Fruit fly (Drosophila melanogaster): ENCODE measurements around the gene CG5989.

Gene CG5989

dm6 chr3L:8623702-8624421 is 19.9 kb upstream of the CG5989 start, which contains the start of the genes GAPsec and Zasp66:
TSS of gene GAPsec (minus strand) at chr3L:8623901.
TSS of gene Zasp66 (plus strand) at chr3L:8624371.
- TF ChIP-seq CG8478 (optimal IDR thresholded peaks at IDR 0.05), result no peak
- no peak for TF ChIP-seq CTCF (optimal IDR thresholded peaks at IDR 0.05)

DNA sequence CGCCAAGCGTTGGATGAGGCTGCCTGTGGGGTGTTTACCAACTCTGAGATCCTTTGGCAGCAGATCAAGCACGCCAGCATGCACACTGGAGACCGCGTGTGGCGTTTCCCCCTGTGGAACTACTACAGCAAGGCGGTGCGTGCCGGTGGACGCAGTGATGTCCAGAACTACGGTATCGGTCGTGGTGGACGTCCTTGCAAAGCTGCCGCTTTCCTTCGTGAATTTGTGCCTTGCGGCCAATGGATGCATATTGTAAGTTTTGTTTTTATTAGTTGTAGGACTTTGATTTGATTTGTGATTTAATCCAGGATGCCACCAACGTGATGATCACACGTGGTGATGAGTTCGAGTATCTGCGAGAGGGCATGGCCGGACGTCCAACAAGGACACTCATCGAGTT is 17.5 kb upstream of the CG5989 start:
- no peak for TF ChIP-seq CTCF (optimal IDR thresholded peaks at IDR 0.05)
- TF ChIP-seq CG8478 (optimal IDR thresholded peaks at IDR 0.05), result no peak

- no peak for TF ChIP-seq CTCF (optimal IDR thresholded peaks at IDR 0.05)
Measured at dm6 chr3L:8619588-8619987, 15.6 kb upstream of the CG5989 start, which contains the start of gene S-Lap2. TSS of gene S-Lap2 (plus strand) at chr3L:8619888.

- TF ChIP-seq CTCF (optimal IDR thresholded peaks at IDR 0.05) (no peak), CG8478 (optimal IDR thresholded peaks at IDR 0.05) (no peak)
Measured at dm6 chr3L:8616935-8617334, 13.0 kb upstream of the CG5989 start, which contains the start of gene S-Lap1. TSS of gene S-Lap1 (plus strand) at chr3L:8617235.

- no peak for TF ChIP-seq CG8478 (optimal IDR thresholded peaks at IDR 0.05)
- no peak for TF ChIP-seq CTCF (optimal IDR thresholded peaks at IDR 0.05)
Measured at dm6 chr3L:8607449-8607848, 3.5 kb upstream of the CG5989 start.

dm6 chr3L:8600752-8601433 is 3.1 kb downstream of the CG5989 start, which contains the start of the genes Nelf-E and RpL14:
TSS of gene Nelf-E (minus strand) at chr3L:8600879.
TSS of gene RpL14 (plus strand) at chr3L:8601006.
- TF ChIP-seq CTCF (optimal IDR thresholded peaks at IDR 0.05), result peak; percentile 26 to 28
- no peak for TF ChIP-seq CG8478 (optimal IDR thresholded peaks at IDR 0.05)

dm6 chr3L:8584086-8584485 is 19.9 kb downstream of the CG5989 start:
- no peak for TF ChIP-seq CG8478 (optimal IDR thresholded peaks at IDR 0.05)
- no peak for TF ChIP-seq CTCF (optimal IDR thresholded peaks at IDR 0.05)

dm6 chr3L:8582105-8582707 is 21.7 kb downstream of the CG5989 start:
- TF ChIP-seq CG8478 (optimal IDR thresholded peaks at IDR 0.05) (no peak), CTCF (optimal IDR thresholded peaks at IDR 0.05) (no peak)

DNA sequence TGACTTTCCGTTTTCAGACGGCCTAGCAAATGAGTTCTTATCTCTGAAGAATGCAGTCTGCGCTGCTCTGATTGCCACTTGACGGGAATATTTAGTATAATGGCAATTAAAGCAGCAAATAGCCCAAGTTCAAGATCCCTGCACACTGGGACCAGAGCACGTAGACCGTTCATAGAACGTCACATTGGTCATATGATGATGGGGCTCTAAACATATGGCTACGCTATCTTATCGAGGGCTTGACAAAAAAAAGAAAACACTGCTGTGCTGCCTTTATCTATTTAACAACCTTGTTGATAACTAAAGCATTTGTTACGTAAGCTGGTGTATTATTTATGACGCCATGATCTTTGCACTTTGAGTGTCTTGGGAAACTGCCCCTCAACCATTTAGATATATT is 23.2 kb downstream of the CG5989 start:
- TF ChIP-seq CG8478 (optimal IDR thresholded peaks at IDR 0.05), result no peak
- TF ChIP-seq CTCF (optimal IDR thresholded peaks at IDR 0.05), result no peak

DNA sequence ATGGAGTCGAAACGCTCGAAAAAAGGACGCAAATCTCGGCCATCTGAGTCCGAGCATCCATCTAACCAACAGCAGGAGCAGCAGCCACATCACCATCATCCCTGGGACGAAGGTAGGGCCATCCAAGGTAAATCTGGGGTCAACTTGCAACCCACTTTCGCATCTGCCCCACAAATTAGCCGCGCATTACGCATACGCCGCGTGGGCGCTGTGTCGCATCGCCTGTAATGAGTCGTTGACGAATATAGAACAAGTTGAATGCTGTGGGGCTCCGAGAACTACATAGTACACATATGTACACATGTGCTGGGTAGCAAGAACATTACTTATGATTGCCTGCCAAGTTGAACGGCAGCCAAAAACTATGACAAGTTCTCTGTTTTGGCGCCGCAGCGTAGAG is 24.4 kb downstream of the CG5989 start:
- TF ChIP-seq CG8478 (optimal IDR thresholded peaks at IDR 0.05) (no peak), CTCF (optimal IDR thresholded peaks at IDR 0.05) (no peak)

- no peak for TF ChIP-seq CG8478 (optimal IDR thresholded peaks at IDR 0.05)
Measured at dm6 chr3L:8578470-8578869, 25.5 kb downstream of the CG5989 start.

- no peak for TF ChIP-seq CG8478 (optimal IDR thresholded peaks at IDR 0.05)
- no peak for TF ChIP-seq CTCF (optimal IDR thresholded peaks at IDR 0.05)
Measured at dm6 chr3L:8575844-8576842, 27.8 kb downstream of the CG5989 start, which contains the start of the genes CG6638 and CG43078. TSS of gene CG6638 (minus strand) at chr3L:8576078. TSS of gene CG43078 (plus strand) at chr3L:8576808.

- TF ChIP-seq CG8478 (optimal IDR thresholded peaks at IDR 0.05) (no peak), CTCF (optimal IDR thresholded peaks at IDR 0.05) (no peak)
Measured at dm6 chr3L:8560637-8561036, 43.3 kb downstream of the CG5989 start.

DNA sequence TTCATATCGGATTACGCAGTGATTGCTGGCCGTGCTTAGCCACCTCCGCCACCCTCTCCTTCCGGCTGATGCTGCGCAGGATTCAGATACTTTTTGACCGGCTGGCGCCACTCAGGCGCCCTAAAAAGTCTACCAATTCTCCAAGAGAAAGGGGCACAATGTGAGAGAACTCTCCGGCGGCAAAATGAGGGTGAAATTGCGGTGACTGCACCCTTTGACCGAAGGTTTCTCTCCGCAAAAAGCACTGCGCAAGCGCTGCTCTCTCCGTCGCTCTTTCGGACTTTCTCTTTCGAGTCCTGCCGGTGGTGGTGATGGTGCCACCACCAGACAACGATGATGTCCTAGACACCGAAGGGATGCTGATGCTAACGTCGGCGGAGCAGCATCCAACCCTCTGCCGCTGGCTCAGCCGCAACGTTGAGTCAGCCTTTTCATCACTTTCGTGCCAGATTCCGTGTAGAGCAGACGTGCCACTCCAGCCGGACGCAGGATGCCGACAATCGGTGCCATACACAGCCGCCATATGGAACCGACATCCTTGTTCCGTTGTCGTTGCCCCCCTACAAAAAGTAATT is 44.1 kb downstream of the CG5989 start:
- TF ChIP-seq CTCF (optimal IDR thresholded peaks at IDR 0.05) (no peak), CG8478 (optimal IDR thresholded peaks at IDR 0.05) (no peak)

Measured in S2 (cell line).